Worm (Caenorhabditis elegans) whole organism, L3 larva: Measurements from ENCODE around the gene T20D4.11.

Source experiments
- ZK546.5 ChIP-seq: sonication (generic microtip); optimal IDR thresholded peaks from 2 replicates; lab custom pipeline; 2017; ENCODE audit warnings: missing biosample characterization, missing genetic modification characterization
- aly-2 ChIP-seq: fragments of 150-350 bp; optimal IDR thresholded peaks from 2 replicates; lab custom pipeline; 2014; ENCODE audit warnings: missing biosample characterization, missing genetic modification characterization
- ama-1 ChIP-seq: fragments of 150-350 bp; optimal IDR thresholded peaks from 2 replicates; lab custom pipeline; 2018
- ceh-28 ChIP-seq: fragments of 150-350 bp; optimal IDR thresholded peaks from 2 replicates; lab custom pipeline; 2014; ENCODE audit warnings: missing biosample characterization, missing genetic modification reagents, missing genetic modification characterization
- elt-2 ChIP-seq: sonication (generic microtip); optimal IDR thresholded peaks from 2 replicates; lab custom pipeline; 2016; ENCODE audit warnings: missing genetic modification reagents, mild to moderate bottlenecking, missing genetic modification characterization, missing compliant biosample characterization
- elt-3 ChIP-seq, 3 experiments: fragments of 150-350 bp in 1 of 3; sonication (generic microtip) in 2 of 3; optimal IDR thresholded peaks; 2 replicates in 2 of 3; 4 replicates in 1 of 3; lab custom pipeline; 2014 to 2017; ENCODE audit warnings: missing biosample characterization in 3 of 3, missing genetic modification characterization in 3 of 3
- jun-1 ChIP-seq: fragments of 150-350 bp; optimal IDR thresholded peaks from 2 replicates; lab custom pipeline; 2014; ENCODE audit warnings: missing biosample characterization, missing genetic modification reagents, missing genetic modification characterization
- lin-39 ChIP-seq: fragments of 150-350 bp; optimal IDR thresholded peaks from 2 replicates; lab custom pipeline; 2018; ENCODE audit warnings: missing biosample characterization, missing genetic modification reagents, missing genetic modification characterization
- mdl-1 ChIP-seq: fragments of 150-350 bp; optimal IDR thresholded peaks from 2 replicates; lab custom pipeline; 2014; ENCODE audit warnings: missing biosample characterization, missing genetic modification characterization
- nhr-12 ChIP-seq: fragments of 150-350 bp; optimal IDR thresholded peaks from 2 replicates; lab custom pipeline; 2014; ENCODE audit warnings: missing biosample characterization, missing genetic modification characterization
- nhr-28 ChIP-seq: fragments of 150-350 bp; optimal IDR thresholded peaks from 2 replicates; lab custom pipeline; 2014; ENCODE audit warnings: missing biosample characterization, missing genetic modification characterization
- skn-1 ChIP-seq: fragments of 150-350 bp; optimal IDR thresholded peaks from 2 replicates; lab custom pipeline; 2014; ENCODE audit warnings: missing biosample characterization, missing genetic modification characterization
- snpc-4 ChIP-seq: fragments of 150-350 bp; optimal IDR thresholded peaks from 2 replicates; lab custom pipeline; 2014; ENCODE audit warnings: missing biosample characterization, missing genetic modification characterization
- ztf-11 ChIP-seq: fragments of 150-350 bp; optimal IDR thresholded peaks from 2 replicates; lab custom pipeline; 2014; ENCODE audit warnings: missing biosample characterization, missing genetic modification characterization

ce11 chrV:3431535-3431990, 33.1 kb downstream of the T20D4.11 start, which contains the start of the genes T20D4.19 and srj-9:
- TF ChIP-seq skn-1 (no peak), ceh-28 (tag; lab: Kevin White, UChicago) (no peak), aly-2 (tag; lab: Kevin White, UChicago) (no peak), nhr-28 (no peak), elt-3 (tag; optimal IDR thresholded peaks at IDR 0.05; lab: Kevin White, UChicago) (no peak), elt-2 (no peak), jun-1 (tag; lab: Kevin White, UChicago) (no peak), lin-39 (tag; lab: Kevin White, UChicago) (no peak), ama-1 (lab: Kevin White, UChicago) (no peak), ZK546.5 (tag; lab: Kevin White, UChicago) (no peak), ztf-11 (tag; lab: Kevin White, UChicago) (no peak), mdl-1 (tag; lab: Kevin White, UChicago) (no peak), snpc-4 (no peak), nhr-12 (tag; lab: Kevin White, UChicago) (no peak)
